Fruit fly (Drosophila melanogaster): ENCODE results near the gene twr.

twr gene

DNA sequence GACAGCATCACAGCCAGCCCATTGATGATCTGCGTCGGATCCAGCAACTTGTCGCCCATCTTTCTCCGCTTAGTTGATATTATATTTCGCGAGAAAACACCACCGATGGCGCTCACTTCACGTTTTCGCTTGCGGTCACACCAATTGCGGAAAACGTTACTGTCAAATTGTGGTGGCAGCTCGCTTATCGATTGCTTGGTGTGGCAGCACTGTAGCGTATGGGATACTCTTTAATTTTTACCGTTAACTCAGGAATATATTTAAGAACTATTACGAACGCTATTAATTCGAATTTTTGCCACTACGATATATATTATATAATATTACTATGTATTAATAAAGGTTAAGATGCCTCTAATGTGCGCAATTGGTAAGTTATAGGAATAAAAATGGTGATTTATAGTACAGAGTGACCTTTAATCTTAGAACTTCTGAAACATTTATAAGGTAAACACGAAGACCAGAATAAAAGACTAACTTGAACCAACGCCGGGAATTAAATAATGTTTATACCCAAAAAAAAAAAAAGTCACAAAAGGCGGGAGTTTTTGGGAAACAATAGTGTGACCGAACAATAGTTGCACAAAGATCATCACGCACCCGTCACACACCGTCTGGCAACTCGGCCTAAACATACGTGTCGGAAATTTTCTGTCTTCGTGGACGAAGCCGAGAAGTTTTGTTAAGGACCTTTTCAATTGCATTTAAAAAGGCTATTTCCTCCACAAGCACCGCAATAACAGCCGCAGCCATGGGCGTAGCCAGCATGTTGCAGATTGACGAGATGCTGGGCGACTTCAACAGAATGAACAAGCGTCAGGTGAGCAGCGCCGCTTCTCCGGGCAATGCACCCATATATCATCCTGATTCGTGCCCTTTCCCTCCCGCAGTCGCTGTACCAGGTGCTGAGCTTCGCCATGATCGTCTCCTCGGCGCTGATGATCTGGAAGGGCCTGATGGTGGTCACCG, at the start of gene twr, which contains the start of gene CG1307:
twr (plus strand) TSS at position 605 of the 969 bp plus-strand sequence.
CG1307 (minus strand) TSS at position 165 of the 969 bp plus-strand sequence.
- TF ChIP-seq kay (GFP tag; ENCODE audit: borderline replicate concordance) (no peak), CG7101 (tag; optimal IDR thresholded peaks at IDR 0.05) (no peak), CG1620 (GFP tag; optimal IDR thresholded peaks at IDR 0.05) (no peak), toe (GFP tag; optimal IDR thresholded peaks at IDR 0.05) (peak; percentile 16), tj (GFP tag; optimal IDR thresholded peaks at IDR 0.05) (no peak), ovo (GFP tag; optimal IDR thresholded peaks at IDR 0.05) (peak; percentile 78), CG11617 (GFP tag; optimal IDR thresholded peaks at IDR 0.05) (peak; percentile 26), bab1 (GFP tag; optimal IDR thresholded peaks at IDR 0.05) (no peak), CG5204 (GFP tag; optimal IDR thresholded peaks at IDR 0.05) (peak; percentile 8)

DNA sequence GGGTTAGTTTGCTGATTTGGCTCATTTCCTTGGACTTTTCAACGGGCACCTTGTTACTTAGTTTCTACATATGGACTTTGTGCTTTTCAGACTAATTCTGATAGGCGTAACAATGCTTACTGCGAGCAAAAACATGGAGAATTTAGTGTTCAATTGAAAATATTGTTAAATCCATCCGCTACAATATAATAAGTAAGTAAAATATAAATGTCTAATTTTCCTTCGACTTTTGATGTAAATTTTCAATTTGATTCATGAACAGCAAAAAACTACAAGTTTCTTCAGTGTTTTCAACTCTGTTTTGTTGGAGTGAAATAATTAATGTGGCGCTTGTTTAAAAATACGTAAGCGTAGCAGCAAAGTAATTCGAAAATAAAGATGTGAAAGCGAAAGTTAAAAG, 48.9 kb upstream of the twr start, which contains the start of gene glob2:
glob2 (minus strand) TSS at position 101 of the 400 bp plus-strand sequence.
- TF ChIP-seq toe (GFP tag; optimal IDR thresholded peaks at IDR 0.05): no peak
- no peak for TF ChIP-seq Hr96 (GFP tag; optimal IDR thresholded peaks at IDR 0.05)
- no peak for TF ChIP-seq CG5204 (GFP tag; optimal IDR thresholded peaks at IDR 0.05)

DNA sequence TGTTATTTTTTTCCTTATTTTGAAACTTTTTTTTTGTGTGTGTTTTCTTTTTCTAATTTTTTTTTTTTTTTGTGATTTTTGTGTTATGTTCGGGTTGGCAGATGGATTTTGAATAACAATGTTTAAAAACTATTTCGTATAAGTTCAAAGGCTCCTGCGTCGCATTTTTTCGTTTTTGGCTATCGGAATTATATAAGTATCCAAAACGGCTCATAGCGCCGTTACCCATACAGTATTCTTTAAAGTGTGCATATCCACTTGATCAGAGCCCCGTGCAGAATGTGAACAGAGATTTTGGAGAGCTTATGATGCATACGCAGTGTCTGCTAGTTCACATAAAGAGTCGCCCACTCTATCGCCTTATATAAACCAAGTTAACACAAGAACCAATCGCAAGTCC, 29.9 kb upstream of the twr start, which contains the start of gene sowi:
sowi (minus strand) TSS at position 101 of the 400 bp plus-strand sequence.
- TF ChIP-seq Mnt (GFP tag; optimal IDR thresholded peaks at IDR 0.05): no peak
- TF ChIP-seq pad (GFP tag; optimal IDR thresholded peaks at IDR 0.05): no peak
- no peak for TF ChIP-seq cnc (optimal IDR thresholded peaks at IDR 0.05)
- no peak for TF ChIP-seq Crg-1 (GFP tag; optimal IDR thresholded peaks at IDR 0.05)
- TF ChIP-seq Hr96 (GFP tag; optimal IDR thresholded peaks at IDR 0.05): no peak
- no peak for TF ChIP-seq toe (GFP tag; optimal IDR thresholded peaks at IDR 0.05)
- TF ChIP-seq CG1620 (GFP tag; optimal IDR thresholded peaks at IDR 0.05): no peak

DNA sequence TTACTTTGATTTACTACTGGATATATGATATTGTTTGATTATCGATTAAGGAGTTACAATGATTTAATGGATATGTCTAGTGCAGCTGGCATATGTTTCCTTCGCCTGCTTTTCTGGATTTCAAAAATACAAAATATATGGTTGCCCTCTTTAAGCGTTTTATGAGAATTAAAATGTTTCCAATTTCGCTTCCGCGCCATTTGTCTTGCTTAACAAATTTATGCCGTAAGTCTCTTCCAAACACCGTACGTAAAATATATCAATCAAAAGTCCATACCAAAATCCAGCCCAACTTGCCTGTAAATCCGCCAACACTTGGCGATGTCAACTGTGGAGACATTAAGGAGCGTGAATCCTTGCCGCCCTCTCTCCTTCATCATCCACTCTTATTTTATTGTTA, 28.5 kb upstream of the twr start, which contains the start of gene CG15177:
CG15177 (minus strand) TSS at position 101 of the 400 bp plus-strand sequence.
- TF ChIP-seq CG7101 (tag; optimal IDR thresholded peaks at IDR 0.05) (no peak), CG12768 (GFP tag; optimal IDR thresholded peaks at IDR 0.05) (no peak), tj (GFP tag; optimal IDR thresholded peaks at IDR 0.05) (no peak), CG11617 (GFP tag; optimal IDR thresholded peaks at IDR 0.05) (no peak), kay (GFP tag; ENCODE audit: borderline replicate concordance) (no peak), pad (GFP tag; optimal IDR thresholded peaks at IDR 0.05) (no peak), CG1620 (GFP tag; optimal IDR thresholded peaks at IDR 0.05) (no peak), toe (GFP tag; optimal IDR thresholded peaks at IDR 0.05) (no peak), CG33017 (tag; optimal IDR thresholded peaks at IDR 0.05) (no peak), cnc (optimal IDR thresholded peaks at IDR 0.05) (no peak), CG14711 (tag; optimal IDR thresholded peaks at IDR 0.05) (no peak), Crg-1 (GFP tag; optimal IDR thresholded peaks at IDR 0.05) (no peak)

DNA sequence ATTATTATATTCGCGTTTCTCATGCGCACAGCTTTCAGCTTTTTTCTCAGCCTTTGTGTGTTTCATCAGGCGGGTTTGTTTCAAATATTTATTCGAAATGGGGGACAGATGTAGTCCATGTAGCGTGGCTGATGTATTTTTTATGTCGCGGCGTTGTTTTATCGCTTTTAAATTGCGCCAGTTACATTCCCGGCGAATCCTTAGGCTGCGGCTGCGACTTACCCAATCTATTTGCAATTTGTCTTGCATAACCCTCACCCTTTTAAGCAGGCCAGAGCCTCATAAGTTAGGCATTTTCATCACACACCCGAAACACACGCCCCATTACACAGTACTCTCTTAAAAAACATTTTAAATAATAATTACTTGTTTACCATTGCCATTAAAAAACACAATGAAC, 27.8 kb upstream of the twr start, which contains the start of gene sunz:
sunz (plus strand) TSS at position 301 of the 400 bp plus-strand sequence.
- TF ChIP-seq tj (GFP tag; optimal IDR thresholded peaks at IDR 0.05): no peak
- no peak for TF ChIP-seq CG5204 (GFP tag; optimal IDR thresholded peaks at IDR 0.05)
- TF ChIP-seq kay (GFP tag; ENCODE audit: borderline replicate concordance): no peak
- no peak for TF ChIP-seq CG7045 (GFP tag; optimal IDR thresholded peaks at IDR 0.05)
- TF ChIP-seq bab1 (GFP tag; optimal IDR thresholded peaks at IDR 0.05): no peak
- no peak for TF ChIP-seq Clk (GFP tag; optimal IDR thresholded peaks at IDR 0.05)
- no peak for TF ChIP-seq toe (GFP tag; optimal IDR thresholded peaks at IDR 0.05)
- TF ChIP-seq pad (GFP tag; optimal IDR thresholded peaks at IDR 0.05): no peak
- no peak for TF ChIP-seq Hr96 (GFP tag; optimal IDR thresholded peaks at IDR 0.05)
- no peak for TF ChIP-seq Crg-1 (GFP tag; optimal IDR thresholded peaks at IDR 0.05)
- no peak for TF ChIP-seq ovo (GFP tag; optimal IDR thresholded peaks at IDR 0.05)
- no peak for TF ChIP-seq cic (GFP tag; optimal IDR thresholded peaks at IDR 0.05)
- TF ChIP-seq CG7101 (tag; optimal IDR thresholded peaks at IDR 0.05): no peak
- no peak for TF ChIP-seq CG12768 (GFP tag; optimal IDR thresholded peaks at IDR 0.05)
- TF ChIP-seq CG1620 (GFP tag; optimal IDR thresholded peaks at IDR 0.05): no peak

DNA sequence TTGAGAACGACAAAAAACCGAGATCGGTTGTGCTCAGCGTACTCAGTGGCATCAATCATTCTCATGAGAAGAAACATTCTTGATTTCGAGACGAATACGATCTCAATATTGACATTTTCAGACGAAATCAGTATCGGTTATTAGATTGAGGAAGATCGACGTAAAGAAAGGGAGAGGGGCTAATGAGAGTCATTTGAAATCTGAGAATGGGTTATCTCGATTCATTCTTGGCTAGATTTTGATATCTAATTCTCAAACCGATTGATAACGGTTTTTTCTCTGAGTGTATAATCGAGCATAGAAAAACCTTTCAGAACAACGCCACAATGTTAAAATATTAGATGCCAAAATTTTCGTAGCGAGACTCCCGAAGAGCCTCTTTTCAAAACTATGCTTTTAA, 16.8 kb upstream of the twr start, which contains the start of gene CG31286:
CG31286 (plus strand) TSS at position 301 of the 400 bp plus-strand sequence.
- TF ChIP-seq CG7101 (tag; optimal IDR thresholded peaks at IDR 0.05) (no peak), ovo (GFP tag; optimal IDR thresholded peaks at IDR 0.05) (no peak), Crg-1 (GFP tag; optimal IDR thresholded peaks at IDR 0.05) (no peak), Mnt (GFP tag; optimal IDR thresholded peaks at IDR 0.05) (no peak), CG11617 (GFP tag; optimal IDR thresholded peaks at IDR 0.05) (no peak), pad (GFP tag; optimal IDR thresholded peaks at IDR 0.05) (no peak), cic (GFP tag; optimal IDR thresholded peaks at IDR 0.05) (no peak), Clk (GFP tag; optimal IDR thresholded peaks at IDR 0.05) (no peak), CG14711 (tag; optimal IDR thresholded peaks at IDR 0.05) (no peak), CG12768 (GFP tag; optimal IDR thresholded peaks at IDR 0.05) (no peak), Hr96 (GFP tag; optimal IDR thresholded peaks at IDR 0.05) (no peak), CG5204 (GFP tag; optimal IDR thresholded peaks at IDR 0.05) (no peak), toe (GFP tag; optimal IDR thresholded peaks at IDR 0.05) (no peak), CG1620 (GFP tag; optimal IDR thresholded peaks at IDR 0.05) (no peak)
